Fruit fly (Drosophila melanogaster): ENCODE data around the gene CstF50.

- TF ChIP-seq usp (GFP tag; optimal IDR thresholded peaks at IDR 0.05) (no peak), pan (optimal IDR thresholded peaks at IDR 0.05) (no peak), Dll (optimal IDR thresholded peaks at IDR 0.05) (no peak), psq (optimal IDR thresholded peaks at IDR 0.05) (no peak), EcR (GFP tag; optimal IDR thresholded peaks at IDR 0.05) (no peak), CG8478 (optimal IDR thresholded peaks at IDR 0.05) (no peak)
Observed at dm6 chr3R:31698143-31698776, 38.5 kb downstream of the CstF50 start.
